Worm (Caenorhabditis elegans) whole organism, L1 larva: ENCODE data around the gene ZK632.2.

ENCODE experiments used
- C16A3.4 ChIP-seq: fragments of 150-350 bp; optimal IDR thresholded peaks from 2 replicates; lab custom pipeline; 2014; ENCODE audit warnings: missing biosample characterization, missing genetic modification characterization
- C34B4.2 ChIP-seq: sonication (generic microtip); optimal IDR thresholded peaks from 2 replicates; lab custom pipeline; 2017; ENCODE audit warnings: mild to moderate bottlenecking, missing genetic modification characterization, missing compliant biosample characterization
- F16B12.6 ChIP-seq: fragments of 150-350 bp; optimal IDR thresholded peaks from 2 replicates; lab custom pipeline; 2014; ENCODE audit warnings: missing biosample characterization, missing genetic modification characterization
- aha-1 ChIP-seq: fragments of 150-350 bp; optimal IDR thresholded peaks from 2 replicates; lab custom pipeline; 2014; ENCODE audit warnings: missing biosample characterization, missing genetic modification characterization
- aly-2 ChIP-seq: fragments of 150-350 bp; optimal IDR thresholded peaks from 2 replicates; lab custom pipeline; 2014; ENCODE audit warnings: missing biosample characterization, missing genetic modification characterization
- ama-1 ChIP-seq: fragments of 150-350 bp; optimal IDR thresholded peaks from 2 replicates; lab custom pipeline; 2014
- blmp-1 ChIP-seq: fragments of 150-350 bp; optimal IDR thresholded peaks from 2 replicates; lab custom pipeline; 2014; ENCODE audit warnings: missing biosample characterization, missing genetic modification characterization
- ceh-8 ChIP-seq: fragments of 200-800 bp; sonication (Bioruptor generic); optimal IDR thresholded peaks from 2 replicates; lab custom pipeline; 2018; ENCODE audit warnings: mild to moderate bottlenecking, missing genetic modification characterization, moderate library complexity, missing compliant biosample characterization
- ceh-82 ChIP-seq, 3 experiments: fragments of 150-350 bp in 1 of 3; sonication (generic microtip) in 2 of 3; optimal IDR thresholded peaks; 2 replicates each; lab custom pipeline; 2014 to 2017; ENCODE audit warnings: missing biosample characterization in 3 of 3, missing genetic modification characterization in 3 of 3
- ces-1 ChIP-seq: fragments of 150-350 bp; optimal IDR thresholded peaks from 2 replicates; lab custom pipeline; 2014; ENCODE audit warnings: missing biosample characterization, missing genetic modification reagents, missing genetic modification characterization
- efl-3 ChIP-seq: fragments of 200-800 bp; sonication (Bioruptor generic); optimal IDR thresholded peaks from 2 replicates; lab custom pipeline; 2018; ENCODE audit warnings: mild to moderate bottlenecking, missing genetic modification characterization, missing compliant biosample characterization
- egl-13 ChIP-seq: sonication (generic microtip); optimal IDR thresholded peaks from 2 replicates; lab custom pipeline; 2016; ENCODE audit warnings: missing genotype, missing genetic modification reagents, missing genetic modification characterization, missing compliant biosample characterization
- egl-27 ChIP-seq, 2 experiments: fragments of 150-350 bp in 1 of 2; sonication (generic microtip); optimal IDR thresholded peaks; 3 replicates each; lab custom pipeline; 2017 to 2018; ENCODE audit warnings: missing biosample characterization in 2 of 2, missing genetic modification characterization in 2 of 2, missing genetic modification reagents in 2 of 2
- elt-2 ChIP-seq: sonication (generic microtip); optimal IDR thresholded peaks from 2 replicates; lab custom pipeline; 2016; ENCODE audit warnings: missing genetic modification characterization, mild to moderate bottlenecking, inconsistent platforms, missing compliant biosample characterization, missing genetic modification reagents
- elt-3 ChIP-seq, 6 experiments: fragments of 150-350 bp in 1 of 6; sonication (generic microtip); optimal IDR thresholded peaks; 2 replicates each; lab custom pipeline; 2017 to 2018; ENCODE audit warnings: missing biosample characterization in 6 of 6, missing genetic modification characterization in 6 of 6, inconsistent platforms in 1 of 6
- fkh-10 ChIP-seq: sonication (generic microtip); optimal IDR thresholded peaks from 2 replicates; lab custom pipeline; 2017; ENCODE audit warnings: missing biosample characterization, missing genetic modification reagents, missing genetic modification characterization
- fkh-4 ChIP-seq: sonication (generic microtip); optimal IDR thresholded peaks from 2 replicates; lab custom pipeline; 2016; ENCODE audit warnings: missing compliant biosample characterization, missing genetic modification characterization, borderline replicate concordance
- fkh-8 ChIP-seq: sonication (generic microtip); optimal IDR thresholded peaks from 2 replicates; lab custom pipeline; 2016; ENCODE audit warnings: mild to moderate bottlenecking, missing genetic modification characterization, missing compliant biosample characterization
- grh-1 ChIP-seq: fragments of 200-800 bp; sonication (Bioruptor generic); IDR thresholded peaks from 2 replicates; pipeline ENCODE4 v1.3.6; 2022; ENCODE audit warnings: missing genetic modification reagents, missing genetic modification characterization, missing compliant biosample characterization
- hlh-4 ChIP-seq: sonication (generic microtip); optimal IDR thresholded peaks from 2 replicates; lab custom pipeline; 2016; ENCODE audit warnings: mild to moderate bottlenecking, missing genetic modification characterization, missing compliant biosample characterization
- hpl-2 ChIP-seq: fragments of 150-350 bp; optimal IDR thresholded peaks from 2 replicates; lab custom pipeline; 2014; ENCODE audit warnings: missing biosample characterization, missing genetic modification reagents, missing genetic modification characterization
- jun-1 ChIP-seq: fragments of 150-350 bp; optimal IDR thresholded peaks from 2 replicates; lab custom pipeline; 2014; ENCODE audit warnings: missing biosample characterization, missing genetic modification reagents, missing genetic modification characterization
- lin-13 ChIP-seq: fragments of 150-350 bp; optimal IDR thresholded peaks from 2 replicates; lab custom pipeline; 2014; ENCODE audit warnings: missing biosample characterization, missing genetic modification reagents, missing genetic modification characterization
- lin-15B ChIP-seq: fragments of 150-350 bp; sonication (generic microtip); optimal IDR thresholded peaks from 3 replicates; lab custom pipeline; 2014; ENCODE audit warnings: missing biosample characterization, missing genetic modification characterization
- lin-35 ChIP-seq, 2 experiments: fragments of 150-350 bp; optimal IDR thresholded peaks; 2 replicates each; lab custom pipeline; 2014; ENCODE audit warnings: missing biosample characterization in 2 of 2, missing genetic modification characterization in 2 of 2, missing genetic modification reagents in 2 of 2
- lin-39 ChIP-seq: fragments of 150-350 bp; optimal IDR thresholded peaks from 2 replicates; lab custom pipeline; 2014; ENCODE audit warnings: missing biosample characterization, missing genetic modification reagents, missing genetic modification characterization
- lir-3 ChIP-seq: sonication (generic microtip); optimal IDR thresholded peaks from 2 replicates; lab custom pipeline; 2016; ENCODE audit warnings: mild to moderate bottlenecking, missing genetic modification characterization, moderate library complexity, missing compliant biosample characterization; ENCODE audit not compliant: poor library complexity
- lsy-2 ChIP-seq, 2 experiments: fragments of 150-350 bp; optimal IDR thresholded peaks; 2 replicates each; lab custom pipeline; 2014; ENCODE audit warnings: missing biosample characterization in 2 of 2, missing genetic modification characterization in 2 of 2
- mdl-1 ChIP-seq, 2 experiments: fragments of 150-350 bp; optimal IDR thresholded peaks; 2 replicates each; lab custom pipeline; 2014 to 2017; ENCODE audit warnings: missing biosample characterization in 2 of 2, missing genetic modification characterization in 2 of 2, inconsistent platforms in 1 of 2
- mef-2 ChIP-seq: fragments of 150-350 bp; optimal IDR thresholded peaks from 2 replicates; lab custom pipeline; 2014; ENCODE audit warnings: missing biosample characterization, missing genetic modification characterization
- mep-1 ChIP-seq: fragments of 150-350 bp; optimal IDR thresholded peaks from 2 replicates; lab custom pipeline; 2014; ENCODE audit warnings: missing biosample characterization, missing genetic modification characterization
- nhr-11 ChIP-seq: fragments of 150-350 bp; optimal IDR thresholded peaks from 2 replicates; lab custom pipeline; 2014; ENCODE audit warnings: missing biosample characterization, missing genetic modification characterization
- nhr-19 ChIP-seq: fragments of 200-800 bp; sonication (Bioruptor generic); conservative IDR thresholded peaks from 2 replicates; pipeline ENCODE4 v1.3.6; 2022; ENCODE audit warnings: missing genetic modification characterization, missing compliant biosample characterization
- nhr-237 ChIP-seq: fragments of 150-350 bp; optimal IDR thresholded peaks from 2 replicates; lab custom pipeline; 2014; ENCODE audit warnings: missing biosample characterization, missing genetic modification characterization
- nhr-28 ChIP-seq: fragments of 150-350 bp; optimal IDR thresholded peaks from 2 replicates; lab custom pipeline; 2014; ENCODE audit warnings: missing biosample characterization, missing genetic modification characterization
- nhr-76 ChIP-seq: sonication (generic microtip); optimal IDR thresholded peaks from 2 replicates; lab custom pipeline; 2017; ENCODE audit warnings: missing biosample characterization, missing genetic modification characterization
- nhr-84 ChIP-seq: sonication (generic microtip); optimal IDR thresholded peaks from 2 replicates; lab custom pipeline; 2017; ENCODE audit warnings: missing biosample characterization, missing genetic modification characterization
- nhr-85 ChIP-seq: sonication (generic microtip); peaks from one replicate; lab custom pipeline; 2016; ENCODE audit warnings: missing genetic modification characterization, inconsistent platforms, missing compliant biosample characterization
- pqm-1 ChIP-seq: sonication (generic microtip); optimal IDR thresholded peaks from 3 replicates; lab custom pipeline; 2017; ENCODE audit warnings: missing biosample characterization, missing genetic modification characterization
- rnt-1 ChIP-seq: sonication (generic microtip); optimal IDR thresholded peaks from 2 replicates; lab custom pipeline; 2016; ENCODE audit warnings: mild to moderate bottlenecking, missing genetic modification characterization, moderate library complexity, missing compliant biosample characterization
- snpc-4 ChIP-seq: fragments of 150-350 bp; optimal IDR thresholded peaks from 2 replicates; lab custom pipeline; 2014; ENCODE audit warnings: missing biosample characterization, missing genetic modification characterization
- swsn-7 ChIP-seq: sonication (generic microtip); optimal IDR thresholded peaks from 2 replicates; lab custom pipeline; 2016; ENCODE audit warnings: missing genetic modification characterization, missing compliant biosample characterization
- unc-130 ChIP-seq: fragments of 150-350 bp; optimal IDR thresholded peaks from 2 replicates; lab custom pipeline; 2017; ENCODE audit warnings: missing biosample characterization, missing genetic modification characterization, inconsistent platforms
- unc-62 ChIP-seq: fragments of 150-350 bp; optimal IDR thresholded peaks from 2 replicates; lab custom pipeline; 2014; ENCODE audit warnings: missing biosample characterization, missing genetic modification reagents, missing genetic modification characterization
- unc-86 ChIP-seq: sonication (generic microtip); optimal IDR thresholded peaks from 2 replicates; lab custom pipeline; 2016; ENCODE audit warnings: missing genetic modification characterization, missing compliant biosample characterization
- vab-15 ChIP-seq: sonication (generic microtip); optimal IDR thresholded peaks from 2 replicates; lab custom pipeline; 2017; ENCODE audit warnings: missing genotype, mild to moderate bottlenecking, missing genetic modification characterization, missing compliant biosample characterization
- zip-4 ChIP-seq: fragments of 200-800 bp; sonication (Bioruptor generic); optimal IDR thresholded peaks from 2 replicates; lab custom pipeline; 2018; ENCODE audit warnings: mild to moderate bottlenecking, missing genetic modification characterization, moderate library complexity, missing compliant biosample characterization

Gene ZK632.2

ce11 chrIII:9817087-9817612, 18.2 kb downstream of the ZK632.2 start, which contains the start of gene cnx-1 (continued):
- TF ChIP-seq nhr-11 (tag; lab: Kevin White, UChicago) (no peak), mdl-1 (tag; optimal IDR thresholded peaks at IDR 0.05; lab: Kevin White, UChicago) (no peak), ceh-82 (tag; optimal IDR thresholded peaks at IDR 0.05; lab: Kevin White, UChicago) (no peak), lsy-2 (tag; optimal IDR thresholded peaks at IDR 0.05; lab: Kevin White, UChicago) (peak in 1 of 2 experiments; percentile 30)

ce11 chrIII:9817894-9818293, 19.0 kb downstream of the ZK632.2 start:
- TF ChIP-seq nhr-19 (GFP tag; lab: Robert Waterston, UW) (no peak), rnt-1 (tag; lab: Kevin White, UChicago) (no peak), mef-2 (tag; lab: Kevin White, UChicago) (no peak), lin-35 (GFP tag; optimal IDR thresholded peaks at IDR 0.05; lab: Kevin White, UChicago) (no peak), F16B12.6 (peak; percentile 2), C34B4.2 (tag; lab: Kevin White, UChicago) (no peak), hlh-4 (tag; lab: Kevin White, UChicago) (no peak), aha-1 (tag; lab: Kevin White, UChicago) (no peak), lsy-2 (tag; optimal IDR thresholded peaks at IDR 0.05; lab: Kevin White, UChicago) (peak; percentile 43 to 70), nhr-85 (tag; lab: Kevin White, UChicago) (peak; percentile 27), efl-3 (GFP tag; lab: Kevin White, UChicago) (no peak), unc-130 (no peak), aly-2 (tag; lab: Kevin White, UChicago) (no peak), lin-15B (no peak), lir-3 (tag; lab: Kevin White, UChicago) (no peak), nhr-28 (tag; lab: Kevin White, UChicago) (no peak), elt-3 (tag; optimal IDR thresholded peaks at IDR 0.05; lab: Kevin White, UChicago) (no peak), ceh-8 (GFP tag; lab: Kevin White, UChicago) (no peak)

- TF ChIP-seq mep-1 (tag; lab: Kevin White, UChicago) = peak; percentile 93
- TF ChIP-seq egl-13 (tag; lab: Kevin White, UChicago) = no peak
- no peak for TF ChIP-seq aly-2 (tag; lab: Kevin White, UChicago)
- TF ChIP-seq mdl-1 (tag; optimal IDR thresholded peaks at IDR 0.05; lab: Kevin White, UChicago) = peak in 1 of 2 experiments; percentile 95
- TF ChIP-seq nhr-76 (tag; lab: Kevin White, UChicago) = no peak
- TF ChIP-seq nhr-11 (tag; lab: Kevin White, UChicago) = no peak
- TF ChIP-seq lin-39 (tag; lab: Kevin White, UChicago) = no peak
- TF ChIP-seq unc-130 = peak; percentile 94
- no peak for TF ChIP-seq pqm-1 (tag; lab: Kevin White, UChicago)
- TF ChIP-seq ama-1 (lab: Kevin White, UChicago) = no peak
- peak; percentile 71 to 85 for TF ChIP-seq lin-35 (GFP tag; optimal IDR thresholded peaks at IDR 0.05; lab: Kevin White, UChicago)
- TF ChIP-seq C16A3.4 (tag; lab: Kevin White, UChicago) = peak; percentile 79
- TF ChIP-seq zip-4 (GFP tag; lab: Kevin White, UChicago) = no peak
- no peak for TF ChIP-seq ces-1
- no peak for TF ChIP-seq lir-3 (tag; lab: Kevin White, UChicago)
- no peak for TF ChIP-seq aha-1 (tag; lab: Kevin White, UChicago)
- TF ChIP-seq hpl-2 (GFP tag; lab: Kevin White, UChicago) = no peak
- TF ChIP-seq mef-2 (tag; lab: Kevin White, UChicago) = no peak
- TF ChIP-seq fkh-8 (tag; lab: Kevin White, UChicago) = peak; percentile 65
- peak; percentile 82 for TF ChIP-seq rnt-1 (tag; lab: Kevin White, UChicago)
- no peak for TF ChIP-seq unc-62
- TF ChIP-seq swsn-7 (tag; lab: Kevin White, UChicago) = peak; percentile 70
- TF ChIP-seq efl-3 (GFP tag; lab: Kevin White, UChicago) = no peak
- TF ChIP-seq fkh-10 = no peak
- TF ChIP-seq fkh-4 (tag; lab: Kevin White, UChicago) = no peak
- TF ChIP-seq unc-86 (tag; lab: Kevin White, UChicago) = peak; percentile 35
- TF ChIP-seq egl-27 (tag; optimal IDR thresholded peaks at IDR 0.05; lab: Kevin White, UChicago) = no peak
- peak; percentile 55 for TF ChIP-seq nhr-19 (GFP tag; lab: Robert Waterston, UW)
- peak; percentile 10 for TF ChIP-seq elt-2 (tag; lab: Kevin White, UChicago)
- peak; percentile 18 for TF ChIP-seq snpc-4 (tag; lab: Kevin White, UChicago)
- no peak for TF ChIP-seq jun-1
- peak; percentile 39 for TF ChIP-seq lin-13 (GFP tag; lab: Kevin White, UChicago)
- TF ChIP-seq grh-1 = no peak
- TF ChIP-seq vab-15 = peak; percentile 65
- peak in 2 of 6 experiments; percentile 30 to 48 for TF ChIP-seq elt-3 (tag; optimal IDR thresholded peaks at IDR 0.05; lab: Kevin White, UChicago)
- TF ChIP-seq nhr-237 = no peak
- no peak for TF ChIP-seq blmp-1 (tag; lab: Kevin White, UChicago)
- no peak for TF ChIP-seq nhr-84 (tag; lab: Kevin White, UChicago)
These were observed 19.9 kb downstream of the ZK632.2 start, which contains the start of gene panl-3 for ce11 chrIII:9818763-9819162. panl-3 (plus strand) TSS chrIII:9819056.
